Worm (Caenorhabditis elegans) whole organism, young adult: ENCODE results near the gene nape-2.

Experiments
- B0019.2 ChIP-seq: fragments of 200-800 bp; sonication (Bioruptor generic); conservative IDR thresholded peaks from 2 replicates; pipeline ENCODE4 v1.3.6; 2022; ENCODE audit warnings: missing genetic modification reagents, missing genetic modification characterization, missing compliant biosample characterization
- B0336.3 ChIP-seq: fragments of 200-800 bp; sonication (Bioruptor generic); IDR thresholded peaks from 2 replicates; pipeline ENCODE4 v1.3.6; 2022; ENCODE audit warnings: missing genetic modification characterization, missing compliant biosample characterization
- F39B2.1 ChIP-seq: fragments of 200-800 bp; sonication (Bioruptor generic); IDR thresholded peaks from 2 replicates; pipeline ENCODE4 v1.3.6; 2022; ENCODE audit warnings: missing genetic modification reagents, missing genetic modification characterization, missing compliant biosample characterization
- K11D2.4 ChIP-seq: fragments of 200-800 bp; sonication (Bioruptor generic); IDR thresholded peaks from 2 replicates; pipeline ENCODE4 v1.3.6; 2022; ENCODE audit warnings: missing genetic modification reagents, missing genetic modification characterization, missing compliant biosample characterization
- T07F8.4 ChIP-seq: sonication (generic microtip); optimal IDR thresholded peaks from 2 replicates; lab custom pipeline; 2016; ENCODE audit warnings: mild to moderate bottlenecking, missing genetic modification characterization, moderate library complexity, missing compliant biosample characterization
- T26A5.8 ChIP-seq: sonication (generic microtip); optimal IDR thresholded peaks from 2 replicates; lab custom pipeline; 2016; ENCODE audit warnings: missing genetic modification characterization, missing compliant biosample characterization
- Y95B8A.8 ChIP-seq: fragments of 200-800 bp; sonication (Bioruptor generic); IDR thresholded peaks from 2 replicates; pipeline ENCODE4 v1.3.6; 2022; ENCODE audit warnings: missing genetic modification reagents, missing genetic modification characterization, missing compliant biosample characterization
- ZK185.1 ChIP-seq: sonication (generic microtip); optimal IDR thresholded peaks from 2 replicates; lab custom pipeline; 2016; ENCODE audit warnings: mild to moderate bottlenecking, missing genetic modification characterization, missing compliant biosample characterization; ENCODE audit not compliant: poor library complexity, severe bottlenecking
- akir-1 ChIP-seq: fragments of 200-800 bp; sonication (Bioruptor generic); optimal IDR thresholded peaks from 2 replicates; lab custom pipeline; 2018; ENCODE audit warnings: mild to moderate bottlenecking, missing genetic modification characterization, moderate library complexity, missing compliant biosample characterization
- attf-5 ChIP-seq: fragments of 200-800 bp; sonication (Bioruptor generic); optimal IDR thresholded peaks from 2 replicates; lab custom pipeline; 2018; ENCODE audit warnings: mild to moderate bottlenecking, missing genetic modification characterization, missing compliant biosample characterization
- ccch-3 ChIP-seq: fragments of 200-800 bp; sonication (Bioruptor generic); optimal IDR thresholded peaks from 2 replicates; lab custom pipeline; 2018; ENCODE audit warnings: mild to moderate bottlenecking, missing genetic modification characterization, missing compliant biosample characterization
- die-1 ChIP-seq: sonication (generic microtip); optimal IDR thresholded peaks from 2 replicates; lab custom pipeline; 2016; ENCODE audit warnings: missing genotype, mild to moderate bottlenecking, missing genetic modification characterization, missing compliant biosample characterization
- dpff-1 ChIP-seq: sonication (generic microtip); optimal IDR thresholded peaks from 2 replicates; lab custom pipeline; 2017; ENCODE audit warnings: mild to moderate bottlenecking, missing genetic modification characterization, missing compliant biosample characterization
- dpl-1 ChIP-seq: fragments of 150-350 bp; optimal IDR thresholded peaks from 2 replicates; lab custom pipeline; 2014; ENCODE audit warnings: missing biosample characterization, missing genetic modification reagents, missing genetic modification characterization
- efl-1 ChIP-seq: fragments of 150-350 bp; optimal IDR thresholded peaks from 2 replicates; lab custom pipeline; 2014; ENCODE audit warnings: missing biosample characterization, missing genetic modification reagents, missing genetic modification characterization
- egrh-3 ChIP-seq: fragments of 200-800 bp; sonication (Bioruptor generic); IDR thresholded peaks from 2 replicates; pipeline ENCODE4 v1.3.6; 2022; ENCODE audit warnings: missing genetic modification reagents, missing genetic modification characterization, missing compliant biosample characterization
- him-1 ChIP-seq: sonication (generic microtip); optimal IDR thresholded peaks from 2 replicates; lab custom pipeline; 2016; ENCODE audit warnings: missing genotype, missing genetic modification reagents, missing genetic modification characterization, missing compliant biosample characterization
- hrde-1 ChIP-seq: sonication (generic microtip); optimal IDR thresholded peaks from 2 replicates; lab custom pipeline; 2016; ENCODE audit warnings: missing genetic modification characterization, mild to moderate bottlenecking, missing compliant biosample characterization, moderate library complexity, missing genotype, missing genetic modification reagents, borderline replicate concordance
- hsf-1 ChIP-seq: fragments of 200-800 bp; sonication (Bioruptor generic); IDR thresholded peaks from 2 replicates; pipeline ENCODE4 v1.3.6; 2022; ENCODE audit warnings: missing genetic modification reagents, missing genetic modification characterization, missing compliant biosample characterization
- lin-26 ChIP-seq: fragments of 200-800 bp; sonication (Bioruptor generic); IDR thresholded peaks from 2 replicates; pipeline ENCODE4 v1.3.6; 2022; ENCODE audit warnings: missing genetic modification reagents, missing genetic modification characterization, missing compliant biosample characterization
- lin-35 ChIP-seq, 3 experiments: fragments of 150-350 bp in 2 of 3; sonication (generic microtip) in 1 of 3; optimal IDR thresholded peaks; 2 replicates each; lab custom pipeline; 2014 to 2018; ENCODE audit warnings: missing biosample characterization in 3 of 3, missing genetic modification characterization in 3 of 3, missing genetic modification reagents in 3 of 3
- lin-40 ChIP-seq: sonication (generic microtip); optimal IDR thresholded peaks from 2 replicates; lab custom pipeline; 2016; ENCODE audit warnings: missing genetic modification characterization, mild to moderate bottlenecking, missing compliant biosample characterization, missing genotype, missing genetic modification reagents
- lin-54 ChIP-seq: fragments of 200-800 bp; sonication (Bioruptor generic); optimal IDR thresholded peaks from 2 replicates; lab custom pipeline; 2018; ENCODE audit warnings: mild to moderate bottlenecking, missing genetic modification characterization, missing compliant biosample characterization
- lsl-1 ChIP-seq: fragments of 200-800 bp; sonication (Bioruptor generic); optimal IDR thresholded peaks from 2 replicates; lab custom pipeline; 2018; ENCODE audit warnings: mild to moderate bottlenecking, missing genetic modification characterization, moderate library complexity, missing compliant biosample characterization
- lsy-27 ChIP-seq: sonication (generic microtip); optimal IDR thresholded peaks from 2 replicates; lab custom pipeline; 2017; ENCODE audit warnings: missing genetic modification characterization, mild to moderate bottlenecking, missing compliant biosample characterization, antibody characterized with exemption, missing genotype, borderline replicate concordance; ENCODE audit not compliant: insufficient read depth
- mcd-1 ChIP-seq: fragments of 200-800 bp; sonication (Bioruptor generic); IDR thresholded peaks from 2 replicates; pipeline ENCODE4 v1.3.6; 2022; ENCODE audit warnings: missing genetic modification reagents, missing genetic modification characterization, missing compliant biosample characterization
- mes-4 ChIP-seq: sonication (generic microtip); optimal IDR thresholded peaks from 2 replicates; lab custom pipeline; 2016; ENCODE audit warnings: missing genotype, missing genetic modification characterization, missing compliant biosample characterization
- nhr-80 ChIP-seq: sonication (generic microtip); optimal IDR thresholded peaks from 2 replicates; lab custom pipeline; 2016; ENCODE audit warnings: missing genetic modification characterization, missing compliant biosample characterization
- rec-8 ChIP-seq, 2 experiments: sonication (generic microtip); optimal IDR thresholded peaks; 2 replicates each; lab custom pipeline; 2016; ENCODE audit warnings: mild to moderate bottlenecking in 2 of 2, missing genetic modification characterization in 2 of 2, missing genetic modification reagents in 2 of 2, missing genotype in 2 of 2, missing biosample characterization in 1 of 2, missing compliant biosample characterization in 1 of 2, moderate library complexity in 1 of 2
- snpc-1.3 ChIP-seq: sonication (generic microtip); optimal IDR thresholded peaks from 2 replicates; lab custom pipeline; 2017; ENCODE audit warnings: missing genetic modification characterization, mild to moderate bottlenecking, missing compliant biosample characterization, antibody characterized with exemption, moderate library complexity, missing genotype, missing genetic modification reagents; ENCODE audit not compliant: insufficient read depth
- snpc-3.4 ChIP-seq: sonication (generic microtip); optimal IDR thresholded peaks from 2 replicates; lab custom pipeline; 2017; ENCODE audit warnings: missing genetic modification characterization, mild to moderate bottlenecking, missing compliant biosample characterization, antibody characterized with exemption, moderate library complexity, missing genotype, missing genetic modification reagents
- snpc-4 ChIP-seq, 5 experiments: fragments of 150-350 bp in 1 of 5; sonication (generic microtip) in 4 of 5; optimal IDR thresholded peaks; 2 replicates each; lab custom pipeline; 2014 to 2018; ENCODE audit warnings: missing genetic modification characterization in 5 of 5, missing biosample characterization in 3 of 5, antibody characterized with exemption in 2 of 5, mild to moderate bottlenecking in 2 of 5, missing compliant biosample characterization in 2 of 5, missing genotype in 2 of 5, moderate library complexity in 2 of 5, missing genetic modification reagents in 1 of 5
- tbp1 ChIP-seq: fragments of 200-800 bp; sonication (Bioruptor generic); optimal IDR thresholded peaks from 2 replicates; lab custom pipeline; 2018; ENCODE audit warnings: mild to moderate bottlenecking, missing genetic modification characterization, missing compliant biosample characterization
- zfh-2 ChIP-seq: fragments of 200-800 bp; sonication (Bioruptor generic); conservative IDR thresholded peaks from 2 replicates; pipeline ENCODE4 v1.3.6; 2022; ENCODE audit warnings: missing genetic modification reagents, missing genetic modification characterization, missing compliant biosample characterization
- ztf-18 ChIP-seq: sonication (generic microtip); optimal IDR thresholded peaks from 2 replicates; lab custom pipeline; 2016; ENCODE audit warnings: missing genotype, mild to moderate bottlenecking, missing genetic modification characterization, missing compliant biosample characterization
- ztf-25 ChIP-seq: fragments of 200-800 bp; sonication (Bioruptor generic); IDR thresholded peaks from 2 replicates; pipeline ENCODE4 v1.3.6; 2022; ENCODE audit warnings: missing genetic modification reagents, missing genetic modification characterization, missing compliant biosample characterization
- ztf-3 ChIP-seq: fragments of 200-800 bp; sonication (Bioruptor generic); optimal IDR thresholded peaks from 2 replicates; lab custom pipeline; 2018; ENCODE audit warnings: mild to moderate bottlenecking, missing genetic modification characterization, missing compliant biosample characterization

Gene nape-2

DNA sequence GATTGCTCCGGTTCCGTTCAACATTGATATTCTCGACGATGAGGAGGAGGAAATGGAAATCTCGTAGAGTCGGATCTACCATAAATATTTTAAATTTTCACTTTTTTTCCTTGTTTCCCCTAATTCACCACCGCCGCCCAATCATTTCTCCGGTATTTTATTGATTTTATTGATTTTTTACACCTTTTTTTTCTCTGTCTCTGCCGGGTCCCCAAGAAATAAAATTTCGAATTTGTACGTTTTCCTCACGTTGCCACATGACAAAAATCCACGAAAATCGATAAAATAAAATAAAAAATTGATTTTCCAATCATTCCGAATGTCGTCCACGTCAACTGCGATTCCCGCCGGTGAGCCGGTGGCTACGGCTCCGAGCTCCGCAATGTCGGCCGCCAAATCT, 40.5 kb downstream of the nape-2 start, which contains the start of gene Y37E11AL.2:
Gene Y37E11AL.2 (plus strand): TSS at position 301 of the 400 bp plus-strand sequence.
- TF ChIP-seq K11D2.4 (GFP tag; lab: Robert Waterston, UW) (no peak), mes-4 (tag; lab: Kevin White, UChicago) (no peak), Y95B8A.8 (no peak), lsy-27 (tag; lab: Kevin White, UChicago) (no peak), ztf-25 (GFP tag; lab: Robert Waterston, UW) (no peak), ztf-3 (GFP tag; lab: Kevin White, UChicago) (no peak), zfh-2 (GFP tag; lab: Robert Waterston, UW) (0 out of 2 replicates have a peak, but pooled peaks have one; percentile 21)
- TF ChIP-seq, all 124 proteins: peak for 1

DNA sequence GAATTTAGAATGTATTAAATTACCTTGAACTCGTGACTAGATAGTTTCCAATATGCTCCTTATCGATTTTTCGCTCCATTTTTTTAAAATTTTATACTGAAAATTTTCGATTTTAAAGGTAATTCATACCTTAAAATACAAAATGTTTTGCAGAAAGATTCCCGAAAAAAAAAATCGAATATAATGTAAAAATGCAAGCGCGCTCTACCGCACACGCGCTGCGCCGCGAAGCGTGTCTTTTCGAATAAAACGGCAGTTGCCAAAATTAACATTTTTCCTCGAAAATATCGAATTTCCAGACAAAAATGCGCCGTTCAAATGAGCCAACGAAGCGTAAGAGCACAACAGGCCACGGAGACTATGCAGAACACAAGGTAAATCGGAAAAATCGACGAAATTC, 44.1 kb downstream of the nape-2 start, which contains the start of the genes taf-6.2 and Y37E11AL.3:
Gene taf-6.2 (minus strand): TSS at position 96 of the 400 bp plus-strand sequence.
Gene Y37E11AL.3 (plus strand): TSS at position 298 of the 400 bp plus-strand sequence.
- TF ChIP-seq lin-54 (peak; percentile 65), lin-35 (GFP tag; optimal IDR thresholded peaks at IDR 0.05; lab: Kevin White, UChicago) (peak in 1 of 3 experiments; percentile 63), efl-1 (GFP tag; lab: Kevin White, UChicago) (peak; percentile 20), lsl-1 (GFP tag; lab: Kevin White, UChicago) (peak; percentile 9), attf-5 (GFP tag; lab: Kevin White, UChicago) (peak; percentile 1), snpc-4 (GFP tag; optimal IDR thresholded peaks at IDR 0.05; lab: Kevin White, UChicago) (no peak), snpc-4 (tag; optimal IDR thresholded peaks at IDR 0.05; lab: Kevin White, UChicago) (peak in 1 of 4 experiments; percentile 37), egrh-3 (GFP tag; lab: Robert Waterston, UW) (no peak), nhr-80 (no peak), tbp1 (peak; percentile 19), mcd-1 (GFP tag; lab: Robert Waterston, UW) (peak; percentile 95), snpc-3.4 (no peak), B0019.2 (GFP tag; lab: Robert Waterston, UW) (no peak), dpl-1 (GFP tag; lab: Kevin White, UChicago) (peak; percentile 22)

DNA sequence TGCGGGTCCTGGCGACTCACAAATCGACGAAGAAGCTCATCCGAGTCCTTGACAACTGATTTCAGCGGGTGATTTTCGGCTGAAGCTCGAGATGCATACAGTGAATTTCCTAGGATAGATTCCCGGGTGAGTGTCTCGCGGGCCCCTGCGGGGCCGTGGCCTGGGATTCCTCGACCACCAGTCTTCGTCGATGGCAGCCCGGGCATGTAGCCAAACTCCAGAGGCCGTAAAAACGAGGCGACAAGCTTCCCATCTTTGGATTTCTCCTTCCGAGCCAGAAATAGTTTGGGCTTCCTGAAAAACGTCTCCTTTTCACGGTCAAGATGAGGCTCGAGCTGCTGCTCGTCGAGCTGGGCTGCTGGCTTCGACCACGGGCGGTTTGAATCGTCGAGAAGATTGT, 50.7 kb downstream of the nape-2 start:
- TF ChIP-seq zfh-2 (GFP tag; lab: Robert Waterston, UW) (peak; percentile 69; the same call in 1 of the 2 replicates), B0336.3 (GFP tag; lab: Robert Waterston, UW) (no peak), lsy-27 (tag; lab: Kevin White, UChicago) (no peak)

DNA sequence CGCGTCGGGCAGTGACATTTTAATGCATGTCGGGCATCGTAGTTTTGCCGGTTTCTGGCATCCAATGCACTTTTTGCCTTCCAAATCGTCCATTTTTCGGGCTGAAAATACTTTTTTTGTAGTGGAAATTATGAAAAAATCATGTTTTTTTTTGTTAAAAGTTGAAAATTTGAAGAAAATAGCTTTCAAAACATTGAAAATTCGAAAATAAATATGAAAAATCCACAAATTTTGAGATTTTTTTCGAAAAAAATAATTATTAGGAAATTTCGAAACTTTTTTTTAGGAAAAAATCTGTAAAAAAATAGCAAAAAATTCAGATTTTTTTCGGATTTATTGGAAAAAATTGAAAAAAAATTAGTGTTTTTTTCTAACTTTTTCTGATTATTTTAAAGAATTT, 52.0 kb downstream of the nape-2 start, which contains the start of gene map-1:
Gene map-1 (minus strand): TSS at position 101 of the 400 bp plus-strand sequence.
- TF ChIP-seq die-1 (tag; lab: Kevin White, UChicago) (no peak), dpl-1 (GFP tag; lab: Kevin White, UChicago) (no peak), dpff-1 (tag; lab: Kevin White, UChicago) (no peak), ccch-3 (no peak), lin-40 (tag; lab: Kevin White, UChicago) (no peak), ztf-25 (GFP tag; lab: Robert Waterston, UW) (no peak), T26A5.8 (tag; lab: Kevin White, UChicago) (no peak), him-1 (tag; lab: Kevin White, UChicago) (no peak), hsf-1 (no peak), ztf-18 (tag; lab: Kevin White, UChicago) (no peak), K11D2.4 (GFP tag; lab: Robert Waterston, UW) (no peak), akir-1 (GFP tag; lab: Kevin White, UChicago) (no peak), F39B2.1 (GFP tag; lab: Robert Waterston, UW) (no peak), rec-8 (tag; optimal IDR thresholded peaks at IDR 0.05; lab: Kevin White, UChicago) (no peak), B0336.3 (GFP tag; lab: Robert Waterston, UW) (no peak), ZK185.1 (tag; lab: Kevin White, UChicago) (no peak), T07F8.4 (tag; lab: Kevin White, UChicago) (no peak), hrde-1 (tag; lab: Kevin White, UChicago) (no peak), snpc-1.3 (tag; lab: Kevin White, UChicago) (no peak), lin-26 (no peak)
- TF ChIP-seq, all 124 proteins: peak for 0
